Worm (Caenorhabditis elegans): ENCODE results near the gene smrd-1.
A peak's percentile ranks its signal among the peaks of the same experiment; 100 is the strongest.

The smrd-1 gene

ce11 chrIII:10415822-10416221, 20.0 kb downstream of the smrd-1 start, which contains the start of gene ymel-1 (continued):
- TF ChIP-seq nfya-1 (tag; optimal IDR thresholded peaks at IDR 0.05; ENCODE audit: borderline replicate concordance, insufficient read depth) (no peak), Y53F4B.3 (GFP tag; IDR thresholded peaks at IDR 0.05) (no peak), F33H1.4 (GFP tag; IDR thresholded peaks at IDR 0.05) (0 out of 2 replicates have a peak, but pooled peaks have one; percentile 9), rcor-1 (GFP tag; IDR thresholded peaks at IDR 0.05) (no peak), ztf-25 (GFP tag; IDR thresholded peaks at IDR 0.05) (no peak), C06A6.2 (GFP tag; conservative IDR thresholded peaks at IDR 0.05) (no peak), ztf-18 (tag; optimal IDR thresholded peaks at IDR 0.05) (peak; percentile 25), F39B2.1 (GFP tag; IDR thresholded peaks at IDR 0.05) (no peak), ceh-100 (GFP tag; IDR thresholded peaks at IDR 0.05) (no peak), mel-28 (tag; optimal IDR thresholded peaks at IDR 0.05; ENCODE audit: borderline replicate concordance) (no peak), atf-7 (tag; optimal IDR thresholded peaks at IDR 0.05) (no peak), F22D6.2 (tag; optimal IDR thresholded peaks at IDR 0.05) (no peak), bed-2 (GFP tag; IDR thresholded peaks at IDR 0.05) (no peak), somi-1 (GFP tag; optimal IDR thresholded peaks at IDR 0.05) (no peak), K12H6.12 (tag; optimal IDR thresholded peaks at IDR 0.05) (no peak), tbx-9 (tag; optimal IDR thresholded peaks at IDR 0.05; ENCODE audit: borderline replicate concordance) (no peak), B0336.3 (GFP tag; IDR thresholded peaks at IDR 0.05) (peak; percentile 51; the same call in 1 of the 2 replicates), him-1 (tag; optimal IDR thresholded peaks at IDR 0.05) (no peak), unc-130 (GFP tag; optimal IDR thresholded peaks at IDR 0.05) (no peak), tbp1 (GFP tag; optimal IDR thresholded peaks at IDR 0.05) (peak; percentile 4), cebp-1 (GFP tag; IDR thresholded peaks at IDR 0.05) (no peak), cebp-1 (tag; optimal IDR thresholded peaks at IDR 0.05) (peak; percentile 55), Y56A3A.18 (GFP tag; IDR thresholded peaks at IDR 0.05) (no peak), nhr-90 (tag; optimal IDR thresholded peaks at IDR 0.05) (peak; percentile 19), lsy-27 (tag; optimal IDR thresholded peaks at IDR 0.05; ENCODE audit: borderline replicate concordance, insufficient read depth) (no peak), pha-4 (tag; optimal IDR thresholded peaks at IDR 0.05) (no peak), F57C9.4 (tag; optimal IDR thresholded peaks at IDR 0.05) (no peak), lin-54 (GFP tag; optimal IDR thresholded peaks at IDR 0.05) (peak; percentile 11), ceh-40 (GFP tag; IDR thresholded peaks at IDR 0.05) (no peak), snpc-3.4 (tag; optimal IDR thresholded peaks at IDR 0.05) (no peak), D2030.7 (GFP tag; IDR thresholded peaks at IDR 0.05) (no peak), T07F8.4 (tag; optimal IDR thresholded peaks at IDR 0.05) (no peak), mes-4 (tag; optimal IDR thresholded peaks at IDR 0.05) (no peak), dpl-1 (GFP tag; optimal IDR thresholded peaks at IDR 0.05) (no peak), ztf-28 (GFP tag; IDR thresholded peaks at IDR 0.05) (no peak), sea-2 (GFP tag; IDR thresholded peaks at IDR 0.05) (no peak), ceh-58 (GFP tag; IDR thresholded peaks at IDR 0.05) (no peak), ceh-27 (GFP tag; optimal IDR thresholded peaks at IDR 0.05) (no peak), ama-1 (optimal IDR thresholded peaks at IDR 0.05) (peak; percentile 41), ama-1 (GFP tag; optimal IDR thresholded peaks at IDR 0.05) (no peak), Y95B8A.8 (GFP tag; IDR thresholded peaks at IDR 0.05) (no peak), let-526 (GFP tag; IDR thresholded peaks at IDR 0.05) (no peak), B0035.1 (tag; optimal IDR thresholded peaks at IDR 0.05) (peak; percentile 11), hsf-1 (GFP tag; IDR thresholded peaks at IDR 0.05) (no peak), rpc-1 (optimal IDR thresholded peaks at IDR 0.05) (no peak), rpc-1 (tag; optimal IDR thresholded peaks at IDR 0.05) (no peak), hmg-1.2 (GFP tag; IDR thresholded peaks at IDR 0.05) (no peak)

Data from whole organism, young adult.